Fruit fly (Drosophila melanogaster) whole organism, embryonic: ENCODE results near the gene CG6937.

Experiments used
- Blimp-1 ChIP-seq: fragments of 200-800 bp; sonication (Bioruptor generic); optimal IDR thresholded peaks from 3 replicates; lab custom pipeline; 2018; ENCODE audit warnings: missing biosample characterization, missing genetic modification characterization, mild to moderate bottlenecking, moderate library complexity, missing genetic modification reagents
- CG10267 ChIP-seq: fragments of 200-800 bp; sonication (Bioruptor generic); optimal IDR thresholded peaks from 2 replicates; lab custom pipeline; 2018; ENCODE audit warnings: missing biosample characterization, mild to moderate bottlenecking, missing genetic modification characterization, moderate library complexity
- CG10321 ChIP-seq: fragments of 200-800 bp; sonication (Bioruptor generic); IDR thresholded peaks from 2 replicates; pipeline ENCODE4 v1.3.6; 2022; ENCODE audit warnings: missing biosample characterization, missing genetic modification characterization
- CG10431 ChIP-seq: fragments of 200-800 bp; sonication (Bioruptor generic); optimal IDR thresholded peaks from 3 replicates; lab custom pipeline; 2018; ENCODE audit warnings: missing biosample characterization, mild to moderate bottlenecking, missing genetic modification characterization
- CG10565 ChIP-seq: fragments of 200-800 bp; sonication (Bioruptor generic); optimal IDR thresholded peaks from 3 replicates; lab custom pipeline; 2016; ENCODE audit warnings: missing biosample characterization, mild to moderate bottlenecking, missing genetic modification characterization
- CG10979 ChIP-seq: fragments of 200-800 bp; sonication (Bioruptor generic); optimal IDR thresholded peaks from 2 replicates; lab custom pipeline; 2018; ENCODE audit warnings: missing biosample characterization, mild to moderate bottlenecking, missing genetic modification characterization, moderate library complexity
- CG11085 ChIP-seq: fragments of 200-800 bp; sonication (Bioruptor generic); IDR thresholded peaks from 2 replicates; pipeline ENCODE4 v1.3.6; 2022; ENCODE audit warnings: missing biosample characterization, missing genetic modification characterization
- CG11456 ChIP-seq: fragments of 200-800 bp; sonication (Bioruptor generic); IDR thresholded peaks from 3 replicates; pipeline ENCODE4 v1.3.6; 2022; ENCODE audit warnings: missing biosample characterization, missing genetic modification characterization
- CG15601 ChIP-seq: fragments of 200-800 bp; sonication (Bioruptor generic); optimal IDR thresholded peaks from 3 replicates; lab custom pipeline; 2019; ENCODE audit warnings: missing biosample characterization, mild to moderate bottlenecking, missing genetic modification characterization, moderate library complexity
- CG1647 ChIP-seq: fragments of 200-800 bp; sonication (Bioruptor generic); optimal IDR thresholded peaks from 3 replicates; lab custom pipeline; 2016; ENCODE audit warnings: missing biosample characterization, missing genetic modification characterization
- CG17385 ChIP-seq: fragments of 200-800 bp; sonication (Bioruptor generic); optimal IDR thresholded peaks from 3 replicates; lab custom pipeline; 2018; ENCODE audit warnings: missing biosample characterization, mild to moderate bottlenecking, missing genetic modification characterization
- CG17829 ChIP-seq: fragments of 200-800 bp; optimal IDR thresholded peaks from 2 replicates; lab custom pipeline; 2019; ENCODE audit warnings: missing biosample characterization, mild to moderate bottlenecking, missing genetic modification characterization, moderate library complexity
- CG18599 ChIP-seq: fragments of 200-800 bp; sonication (Bioruptor generic); optimal IDR thresholded peaks from 3 replicates; lab custom pipeline; 2017; ENCODE audit warnings: missing biosample characterization, missing genetic modification characterization, mild to moderate bottlenecking, moderate library complexity, missing genetic modification reagents
- CG18619 ChIP-seq: fragments of 200-800 bp; sonication (Bioruptor generic); optimal IDR thresholded peaks from 3 replicates; lab custom pipeline; 2017; ENCODE audit warnings: missing biosample characterization, mild to moderate bottlenecking, missing genetic modification characterization
- CG3838 ChIP-seq: fragments of 200-800 bp; sonication (Bioruptor generic); optimal IDR thresholded peaks from 3 replicates; lab custom pipeline; 2016; ENCODE audit warnings: missing biosample characterization, missing genetic modification characterization
- CG4282 ChIP-seq: fragments of 200-800 bp; sonication (Bioruptor generic); optimal IDR thresholded peaks from 2 replicates; lab custom pipeline; 2016; ENCODE audit warnings: missing biosample characterization, missing genetic modification characterization
- CG6175 ChIP-seq: fragments of 200-800 bp; sonication (Bioruptor generic); IDR thresholded peaks from 3 replicates; pipeline ENCODE4 v1.3.6; 2022; ENCODE audit warnings: missing biosample characterization, missing genetic modification characterization
- CG7786 ChIP-seq: fragments of 200-800 bp; sonication (Bioruptor generic); optimal IDR thresholded peaks from 2 replicates; lab custom pipeline; 2016; ENCODE audit warnings: missing biosample characterization, missing genetic modification characterization
- CG7987 ChIP-seq: fragments of 200-800 bp; sonication (Bioruptor generic); optimal IDR thresholded peaks from 2 replicates; lab custom pipeline; 2018; ENCODE audit warnings: missing biosample characterization, mild to moderate bottlenecking, missing genetic modification characterization, moderate library complexity
- CG9437 ChIP-seq: fragments of 200-800 bp; sonication (Bioruptor generic); optimal IDR thresholded peaks from 2 replicates; lab custom pipeline; 2018; ENCODE audit warnings: missing biosample characterization, mild to moderate bottlenecking, missing genetic modification characterization
- Dad ChIP-seq: fragments of 200-800 bp; sonication (Bioruptor generic); optimal IDR thresholded peaks from 3 replicates; lab custom pipeline; 2016; ENCODE audit warnings: missing biosample characterization, missing genetic modification characterization
- H2.0 ChIP-seq: fragments of 200-800 bp; sonication (Bioruptor generic); IDR thresholded peaks from 2 replicates; pipeline ENCODE4 v1.3.6; 2022; ENCODE audit warnings: missing biosample characterization, missing genetic modification characterization
- Hmr ChIP-seq: fragments of 200-800 bp; sonication (Bioruptor generic); optimal IDR thresholded peaks from 3 replicates; lab custom pipeline; 2017; ENCODE audit warnings: mild to moderate bottlenecking, missing biosample characterization, missing genetic modification reagents, missing genetic modification characterization
- Hr3 ChIP-seq: fragments of 200-800 bp; sonication (Bioruptor generic); optimal IDR thresholded peaks from 3 replicates; lab custom pipeline; 2016; ENCODE audit warnings: missing biosample characterization, missing genetic modification characterization
- Myb ChIP-seq: fragments of 200-800 bp; sonication (Bioruptor generic); optimal IDR thresholded peaks from 2 replicates; lab custom pipeline; 2016; ENCODE audit warnings: missing biosample characterization, missing genetic modification characterization
- PHDP ChIP-seq: fragments of 200-800 bp; sonication (Bioruptor generic); optimal IDR thresholded peaks from 3 replicates; lab custom pipeline; 2018; ENCODE audit warnings: missing biosample characterization, mild to moderate bottlenecking, missing genetic modification characterization, moderate library complexity
- Rx ChIP-seq: fragments of 200-800 bp; sonication (Bioruptor generic); IDR thresholded peaks from 2 replicates; pipeline ENCODE4 v1.3.6; 2022; ENCODE audit warnings: missing biosample characterization, missing genetic modification characterization
- Sin3A ChIP-seq: fragments of >200 bp; optimal IDR thresholded peaks from 2 replicates; lab custom pipeline; 2018
- Tbp ChIP-seq: fragments of >200 bp; optimal IDR thresholded peaks from 2 replicates; lab custom pipeline; 2018; ENCODE audit warnings: missing biosample characterization, missing genetic modification characterization
- ap ChIP-seq: fragments of 200-800 bp; sonication (Bioruptor generic); IDR thresholded peaks from 2 replicates; pipeline ENCODE4 v1.3.6; 2022; ENCODE audit warnings: missing biosample characterization, missing genetic modification characterization
- bcd ChIP-seq: fragments of 200-800 bp; sonication (Bioruptor generic); optimal IDR thresholded peaks from 2 replicates; lab custom pipeline; 2017; ENCODE audit warnings: missing biosample characterization, mild to moderate bottlenecking, missing genetic modification characterization
- caup ChIP-seq: fragments of 200-800 bp; sonication (Bioruptor generic); optimal IDR thresholded peaks from 3 replicates; lab custom pipeline; 2017; ENCODE audit warnings: missing biosample characterization, mild to moderate bottlenecking, missing genetic modification characterization, moderate library complexity; ENCODE audit not compliant: severe bottlenecking
- dm ChIP-seq: fragments of 200-800 bp; sonication (Bioruptor generic); optimal IDR thresholded peaks from 3 replicates; lab custom pipeline; 2016; ENCODE audit warnings: missing biosample characterization, missing genetic modification characterization
- exex ChIP-seq: fragments of 200-800 bp; sonication (Bioruptor generic); optimal IDR thresholded peaks from 4 replicates; lab custom pipeline; 2018; ENCODE audit warnings: missing biosample characterization, mild to moderate bottlenecking, missing genetic modification characterization, moderate library complexity
- fd3F ChIP-seq: fragments of 200-800 bp; sonication (Bioruptor generic); optimal IDR thresholded peaks from 2 replicates; lab custom pipeline; 2018; ENCODE audit warnings: missing biosample characterization, mild to moderate bottlenecking, missing genetic modification characterization, moderate library complexity
- fd96Cb ChIP-seq: fragments of 200-800 bp; sonication (Bioruptor generic); optimal IDR thresholded peaks from 2 replicates; lab custom pipeline; 2018; ENCODE audit warnings: missing biosample characterization, mild to moderate bottlenecking, missing genetic modification characterization, moderate library complexity
- fu2 ChIP-seq: fragments of 200-800 bp; sonication (Bioruptor generic); optimal IDR thresholded peaks from 2 replicates; lab custom pipeline; 2016; ENCODE audit warnings: missing biosample characterization, missing genetic modification characterization
- hbn ChIP-seq: fragments of 200-800 bp; sonication (Bioruptor generic); IDR thresholded peaks from 2 replicates; pipeline ENCODE4 v1.3.6; 2022; ENCODE audit warnings: missing biosample characterization, missing genetic modification characterization; ENCODE audit not compliant: partially characterized antibody
- ind ChIP-seq: fragments of 200-800 bp; sonication (Bioruptor generic); optimal IDR thresholded peaks from 3 replicates; lab custom pipeline; 2016; ENCODE audit warnings: missing biosample characterization, missing genetic modification characterization
- jigr1 ChIP-seq: fragments of 200-800 bp; sonication (Bioruptor generic); IDR thresholded peaks from 3 replicates; pipeline ENCODE4 v1.3.6; 2022; ENCODE audit warnings: missing biosample characterization, missing genetic modification characterization
- kah ChIP-seq: fragments of 200-800 bp; sonication (Bioruptor generic); optimal IDR thresholded peaks from 2 replicates; lab custom pipeline; 2018; ENCODE audit warnings: missing biosample characterization, mild to moderate bottlenecking, missing genetic modification characterization
- kay ChIP-seq: fragments of 200-800 bp; sonication (Bioruptor generic); optimal IDR thresholded peaks from 2 replicates; lab custom pipeline; 2016; ENCODE audit warnings: missing biosample characterization, missing genetic modification characterization
- nerfin-1 ChIP-seq: fragments of 200-800 bp; sonication (Bioruptor generic); optimal IDR thresholded peaks from 3 replicates; lab custom pipeline; 2019; ENCODE audit warnings: missing biosample characterization, mild to moderate bottlenecking, missing genetic modification characterization, moderate library complexity
- nerfin-2 ChIP-seq: fragments of 200-800 bp; sonication (Bioruptor generic); IDR thresholded peaks from 2 replicates; pipeline ENCODE4 v1.3.6; 2022; ENCODE audit warnings: missing biosample characterization, missing genetic modification characterization; ENCODE audit not compliant: partially characterized antibody
- rib ChIP-seq: fragments of 200-800 bp; sonication (Bioruptor generic); IDR thresholded peaks from 2 replicates; pipeline ENCODE4 v1.3.6; 2022; ENCODE audit warnings: missing biosample characterization, missing genetic modification characterization
- run ChIP-seq: fragments of 200-800 bp; sonication (Bioruptor generic); optimal IDR thresholded peaks from 3 replicates; lab custom pipeline; 2018; ENCODE audit warnings: missing biosample characterization, mild to moderate bottlenecking, missing genetic modification characterization
- sob ChIP-seq: fragments of 200-800 bp; sonication (Bioruptor generic); IDR thresholded peaks from 2 replicates; pipeline ENCODE4 v1.3.6; 2022; ENCODE audit warnings: missing biosample characterization, missing genetic modification characterization
- ttk ChIP-seq: fragments of 200-800 bp; sonication (Bioruptor generic); IDR thresholded peaks from 2 replicates; pipeline ENCODE4 v2.1.2; 2022; ENCODE audit warnings: missing biosample characterization, missing genetic modification characterization
- usp ChIP-seq: fragments of >200 bp; optimal IDR thresholded peaks from 2 replicates; lab custom pipeline; 2017; ENCODE audit warnings: missing biosample characterization, missing genetic modification characterization
- yki ChIP-seq: fragments of >200 bp; optimal IDR thresholded peaks from 3 replicates; lab custom pipeline; 2018
- zfh1 ChIP-seq: fragments of 200-800 bp; sonication (Bioruptor generic); IDR thresholded peaks from 3 replicates; pipeline ENCODE4 v1.3.6; 2022; ENCODE audit warnings: missing biosample characterization, missing genetic modification characterization

The CG6937 gene

dm6 chr3R:22590668-22591275 lies 6.2 kb downstream of the CG6937 start (continued):
- TF ChIP-seq run (tag; lab: Kevin White, UChicago) (no peak), CG10565 (no peak), ind (GFP tag; lab: Kevin White, UChicago) (peak; percentile 18), yki (lab: Kevin White, UChicago) (no peak), CG15601 (tag; lab: Kevin White, UChicago) (peak; percentile 76), CG3838 (GFP tag; lab: Kevin White, UChicago) (no peak), Myb (GFP tag; lab: Kevin White, UChicago) (no peak), kay (GFP tag; lab: Kevin White, UChicago) (peak; percentile 25), rib (GFP tag; lab: Robert Waterston, UW) (no peak), fd3F (peak; percentile 11), CG4282 (GFP tag; lab: Kevin White, UChicago) (no peak), ap (GFP tag; lab: Robert Waterston, UW) (no peak), Hr3 (GFP tag; lab: Kevin White, UChicago) (peak; percentile 72), usp (no peak), CG7987 (GFP tag; lab: Kevin White, UChicago) (no peak), Tbp (GFP tag; lab: Kevin White, UChicago) (no peak), exex (tag; lab: Kevin White, UChicago) (no peak), Blimp-1 (GFP tag; lab: Kevin White, UChicago) (peak; percentile 75), nerfin-1 (tag; lab: Kevin White, UChicago) (peak; percentile 54), Hmr (peak; percentile 20), fd96Cb (tag; lab: Kevin White, UChicago) (peak; percentile 79), fu2 (GFP tag; lab: Kevin White, UChicago) (no peak), Sin3A (lab: Kevin White, UChicago) (no peak), CG10979 (tag; lab: Kevin White, UChicago) (peak; percentile 86), CG10431 (GFP tag; lab: Kevin White, UChicago) (peak; percentile 14), CG18599 (peak; percentile 22), Rx (no peak), CG7786 (peak; percentile 19), hbn (GFP tag; lab: Robert Waterston, UW) (no peak), CG1647 (GFP tag; lab: Kevin White, UChicago) (no peak), dm (GFP tag; lab: Kevin White, UChicago) (peak; percentile 9), jigr1 (GFP tag; lab: Robert Waterston, UW) (0 out of 3 replicates have a peak, but pooled peaks have one; percentile 13), sob (GFP tag; lab: Robert Waterston, UW) (no peak), ttk (0 out of 2 replicates have a peak, but pooled peaks have one; percentile 34), PHDP (peak; percentile 65), bcd (GFP tag; lab: Kevin White, UChicago) (peak; percentile 63), CG17385 (GFP tag; lab: Kevin White, UChicago) (peak; percentile 56), CG10321 (no peak), nerfin-2 (GFP tag; lab: Robert Waterston, UW) (no peak), CG17829 (peak; percentile 75), caup (GFP tag; lab: Kevin White, UChicago) (peak; percentile 46), kah (GFP tag; lab: Kevin White, UChicago) (no peak), CG10267 (tag; lab: Kevin White, UChicago) (peak; percentile 65), zfh1 (GFP tag; lab: Robert Waterston, UW) (peak; percentile 66; the same call in 2 of the 3 replicates), Dad (GFP tag; lab: Kevin White, UChicago) (no peak), CG11456 (no peak), CG6175 (GFP tag; lab: Robert Waterston, UW) (no peak), CG11085 (GFP tag; lab: Robert Waterston, UW) (no peak), CG9437 (GFP tag; lab: Kevin White, UChicago) (peak; percentile 70), H2.0 (GFP tag; lab: Robert Waterston, UW) (no peak), CG18619 (GFP tag; lab: Kevin White, UChicago) (peak; percentile 51)
